Fruit fly (Drosophila melanogaster) whole organism, embryonic: ENCODE measurements around the gene Hrs.

Experiments
- ATbp ChIP-seq: fragments of 200-800 bp; sonication (Bioruptor generic); optimal IDR thresholded peaks from 2 replicates; lab custom pipeline; 2017; ENCODE audit warnings: missing biosample characterization, mild to moderate bottlenecking, missing genetic modification characterization, missing genetic modification reagents
- Awh ChIP-seq: fragments of 200-800 bp; sonication (Bioruptor generic); IDR thresholded peaks from 2 replicates; pipeline ENCODE4, ENCODE4 v1.3.6; 2022; ENCODE audit warnings: missing biosample characterization, missing genetic modification characterization
- CG1603 ChIP-seq: fragments of 200-800 bp; sonication (Bioruptor generic); optimal IDR thresholded peaks from 2 replicates; lab custom pipeline; 2019; ENCODE audit warnings: missing biosample characterization, mild to moderate bottlenecking, missing genetic modification characterization, moderate library complexity
- CG17328 ChIP-seq: fragments of 200-800 bp; sonication (Bioruptor generic); IDR thresholded peaks from 2 replicates; pipeline ENCODE4 v1.3.6; 2022; ENCODE audit warnings: missing biosample characterization, missing genetic modification characterization
- CG17802 ChIP-seq: fragments of 200-800 bp; sonication (Bioruptor generic); optimal IDR thresholded peaks from 2 replicates; lab custom pipeline; 2018; ENCODE audit warnings: missing biosample characterization, mild to moderate bottlenecking, missing genetic modification characterization, moderate library complexity
- CG17912 ChIP-seq: fragments of 200-800 bp; sonication (Bioruptor generic); optimal IDR thresholded peaks from 2 replicates; lab custom pipeline; 2018; ENCODE audit warnings: missing biosample characterization, mild to moderate bottlenecking, missing genetic modification characterization
- CG2202 ChIP-seq: fragments of 200-800 bp; sonication (Bioruptor generic); optimal IDR thresholded peaks from 2 replicates; lab custom pipeline; 2018; ENCODE audit warnings: missing biosample characterization, mild to moderate bottlenecking, missing genetic modification characterization
- CG31224 ChIP-seq: fragments of 200-800 bp; sonication (Bioruptor generic); IDR thresholded peaks from 2 replicates; pipeline ENCODE4 v1.3.6; 2022; ENCODE audit warnings: missing biosample characterization, missing genetic modification characterization
- CG3838 ChIP-seq: fragments of 200-800 bp; sonication (Bioruptor generic); optimal IDR thresholded peaks from 3 replicates; lab custom pipeline; 2016; ENCODE audit warnings: missing biosample characterization, missing genetic modification characterization
- CG4328 ChIP-seq: fragments of 200-800 bp; sonication (Bioruptor generic); optimal IDR thresholded peaks from 3 replicates; lab custom pipeline; 2017; ENCODE audit warnings: missing biosample characterization, missing genetic modification reagents, missing genetic modification characterization
- CG6689 ChIP-seq: fragments of 200-800 bp; sonication (Bioruptor generic); IDR thresholded peaks from 2 replicates; pipeline ENCODE4 v1.3.6; 2022; ENCODE audit warnings: missing biosample characterization, missing genetic modification characterization
- CG7372 ChIP-seq: fragments of 200-800 bp; sonication (Bioruptor generic); IDR thresholded peaks from 2 replicates; pipeline ENCODE4 v1.3.6; 2022; ENCODE audit warnings: missing biosample characterization, missing genetic modification characterization
- CG9215 ChIP-seq: fragments of 200-800 bp; sonication (Bioruptor generic); IDR thresholded peaks from 2 replicates; pipeline ENCODE4 v1.3.6; 2022; ENCODE audit warnings: missing biosample characterization, missing genetic modification characterization
- CG9876 ChIP-seq: fragments of 200-800 bp; sonication (Bioruptor generic); optimal IDR thresholded peaks from 2 replicates; lab custom pipeline; 2016; ENCODE audit warnings: missing biosample characterization, missing genetic modification characterization
- D ChIP-seq, 2 experiments: fragments of 200-800 bp in 1 of 2; fragments of >200 bp in 1 of 2; sonication (Bioruptor generic) in 1 of 2; optimal IDR thresholded peaks; 2 replicates in 1 of 2; 3 replicates in 1 of 2; lab custom pipeline; 2017; ENCODE audit warnings: mild to moderate bottlenecking in 1 of 2, missing biosample characterization in 1 of 2, missing genetic modification characterization in 1 of 2, missing genetic modification reagents in 1 of 2
- Dek ChIP-seq: fragments of 200-800 bp; sonication (Bioruptor generic); optimal IDR thresholded peaks from 3 replicates; lab custom pipeline; 2019; ENCODE audit warnings: missing biosample characterization, mild to moderate bottlenecking, missing genetic modification characterization, moderate library complexity
- Dfd ChIP-seq, 2 experiments: fragments of >200 bp; optimal IDR thresholded peaks; 2 replicates each; lab custom pipeline; 2017; ENCODE audit warnings: missing biosample characterization in 2 of 2, missing genetic modification characterization in 2 of 2
- H15 ChIP-seq: fragments of 200-800 bp; sonication (Bioruptor generic); IDR thresholded peaks from 3 replicates; pipeline ENCODE4 v1.3.6; 2022; ENCODE audit warnings: missing biosample characterization, missing genetic modification characterization
- Hand ChIP-seq: fragments of 200-800 bp; sonication (Bioruptor generic); optimal IDR thresholded peaks from 2 replicates; lab custom pipeline; 2017; ENCODE audit warnings: mild to moderate bottlenecking, missing biosample characterization, missing genetic modification reagents, missing genetic modification characterization
- NFAT ChIP-seq: fragments of 200-800 bp; sonication (Bioruptor generic); IDR thresholded peaks from 2 replicates; pipeline ENCODE4 v1.3.6; 2022; ENCODE audit warnings: missing biosample characterization, missing genetic modification characterization
- Oli ChIP-seq: fragments of 200-800 bp; sonication (Bioruptor generic); optimal IDR thresholded peaks from 2 replicates; lab custom pipeline; 2018; ENCODE audit warnings: missing biosample characterization, mild to moderate bottlenecking, missing genetic modification characterization, moderate library complexity
- Optix ChIP-seq: fragments of 200-800 bp; sonication (Bioruptor generic); IDR thresholded peaks from 3 replicates; pipeline ENCODE4 v1.3.6; 2022; ENCODE audit warnings: missing biosample characterization, missing genetic modification characterization
- Ptx1 ChIP-seq: fragments of 200-800 bp; sonication (Bioruptor generic); IDR thresholded peaks from 2 replicates; pipeline ENCODE4 v1.3.6; 2022; ENCODE audit warnings: missing biosample characterization, missing genetic modification characterization
- ash1 ChIP-seq: fragments of 200-800 bp; sonication (Bioruptor generic); optimal IDR thresholded peaks from 2 replicates; lab custom pipeline; 2018; ENCODE audit warnings: missing biosample characterization, mild to moderate bottlenecking, missing genetic modification characterization
- croc ChIP-seq: fragments of 200-800 bp; sonication (Bioruptor generic); conservative IDR thresholded peaks from 3 replicates; pipeline ENCODE4 v1.3.6; 2022; ENCODE audit warnings: missing biosample characterization, missing genetic modification characterization
- crol ChIP-seq: fragments of 200-800 bp; sonication (Bioruptor generic); IDR thresholded peaks from 2 replicates; pipeline ENCODE4 v1.3.6; 2022; ENCODE audit warnings: missing biosample characterization, missing genetic modification characterization
- cwo ChIP-seq: fragments of 200-800 bp; sonication (Bioruptor generic); optimal IDR thresholded peaks from 3 replicates; lab custom pipeline; 2017; ENCODE audit warnings: missing biosample characterization, missing genetic modification characterization, mild to moderate bottlenecking, moderate library complexity, missing genetic modification reagents
- dimm ChIP-seq: fragments of 200-800 bp; sonication (Bioruptor generic); IDR thresholded peaks from 2 replicates; pipeline ENCODE4 v1.3.6; 2022; ENCODE audit warnings: missing biosample characterization, missing genetic modification characterization
- ems ChIP-seq: fragments of 200-800 bp; sonication (Bioruptor generic); optimal IDR thresholded peaks from 3 replicates; lab custom pipeline; 2016; ENCODE audit warnings: missing biosample characterization, missing genetic modification characterization
- fd96Cb ChIP-seq: fragments of 200-800 bp; sonication (Bioruptor generic); optimal IDR thresholded peaks from 2 replicates; lab custom pipeline; 2018; ENCODE audit warnings: missing biosample characterization, mild to moderate bottlenecking, missing genetic modification characterization, moderate library complexity
- gfzf ChIP-seq: fragments of 200-800 bp; sonication (Bioruptor generic); optimal IDR thresholded peaks from 2 replicates; lab custom pipeline; 2016; ENCODE audit warnings: missing biosample characterization, mild to moderate bottlenecking, missing genetic modification characterization, moderate library complexity
- grn ChIP-seq: fragments of 200-800 bp; sonication (Bioruptor generic); optimal IDR thresholded peaks from 3 replicates; lab custom pipeline; 2017; ENCODE audit warnings: missing biosample characterization, missing genetic modification characterization
- gsb-n ChIP-seq: fragments of 200-800 bp; sonication (Bioruptor generic); optimal IDR thresholded peaks from 3 replicates; lab custom pipeline; 2018; ENCODE audit warnings: missing biosample characterization, mild to moderate bottlenecking, missing genetic modification characterization
- gt ChIP-seq: fragments of 200-800 bp; sonication (Bioruptor generic); IDR thresholded peaks from 2 replicates; pipeline ENCODE4 v1.3.6; 2022; ENCODE audit warnings: missing biosample characterization, missing genetic modification characterization
- h ChIP-seq: fragments of >200 bp; optimal IDR thresholded peaks from 2 replicates; lab custom pipeline; 2017
- knrl ChIP-seq: fragments of 200-800 bp; sonication (Bioruptor generic); IDR thresholded peaks from 3 replicates; pipeline ENCODE4 v1.3.6; 2022; ENCODE audit warnings: missing biosample characterization, missing genetic modification characterization; ENCODE audit not compliant: partially characterized antibody
- lola ChIP-seq, 3 experiments: fragments of >200 bp in 2 of 3; fragments of 200-800 bp in 1 of 3; sonication (Bioruptor generic) in 1 of 3; optimal IDR thresholded peaks; 2 replicates each; lab custom pipeline; 2017 to 2019; ENCODE audit warnings: missing biosample characterization in 3 of 3, missing genetic modification characterization in 3 of 3, mild to moderate bottlenecking in 1 of 3, moderate library complexity in 1 of 3
- otp ChIP-seq: fragments of 200-800 bp; sonication (Bioruptor generic); IDR thresholded peaks from 3 replicates; pipeline ENCODE4, ENCODE4 v1.3.6; 2022; ENCODE audit warnings: missing biosample characterization, missing genetic modification characterization
- pho ChIP-seq: fragments of 200-800 bp; sonication (Bioruptor generic); optimal IDR thresholded peaks from 2 replicates; lab custom pipeline; 2016; ENCODE audit warnings: missing biosample characterization, missing genetic modification characterization
- phol ChIP-seq: fragments of 200-800 bp; sonication (Bioruptor generic); optimal IDR thresholded peaks from 3 replicates; lab custom pipeline; 2018; ENCODE audit warnings: missing biosample characterization, mild to moderate bottlenecking, missing genetic modification characterization, moderate library complexity
- psq ChIP-seq: fragments of 200-800 bp; sonication (Bioruptor generic); optimal IDR thresholded peaks from 2 replicates; lab custom pipeline; 2017; ENCODE audit warnings: missing biosample characterization, missing genetic modification characterization
- sima ChIP-seq: fragments of 200-800 bp; sonication (Bioruptor generic); optimal IDR thresholded peaks from 2 replicates; lab custom pipeline; 2016; ENCODE audit warnings: missing biosample characterization, missing genetic modification characterization
- sna ChIP-seq: fragments of 200-800 bp; sonication (Bioruptor generic); IDR thresholded peaks from 2 replicates; pipeline ENCODE4 v1.3.6; 2022; ENCODE audit warnings: missing biosample characterization, missing genetic modification characterization; ENCODE audit not compliant: partially characterized antibody
- sqz ChIP-seq: fragments of 200-800 bp; sonication (Bioruptor generic); optimal IDR thresholded peaks from 3 replicates; lab custom pipeline; 2018; ENCODE audit warnings: missing biosample characterization, mild to moderate bottlenecking, missing genetic modification characterization
- tap ChIP-seq: fragments of 200-800 bp; optimal IDR thresholded peaks from 3 replicates; lab custom pipeline; 2019; ENCODE audit warnings: missing biosample characterization, mild to moderate bottlenecking, missing genetic modification characterization, moderate library complexity
- tgo ChIP-seq: fragments of 200-800 bp; sonication (Bioruptor generic); IDR thresholded peaks from 3 replicates; pipeline ENCODE4 v1.3.6; 2022; ENCODE audit warnings: missing biosample characterization, missing genetic modification characterization
- unpg ChIP-seq: fragments of 200-800 bp; sonication (Bioruptor generic); optimal IDR thresholded peaks from 3 replicates; lab custom pipeline; 2018; ENCODE audit warnings: missing biosample characterization, mild to moderate bottlenecking, missing genetic modification characterization, moderate library complexity
- vfl ChIP-seq: fragments of 200-800 bp; sonication (Bioruptor generic); optimal IDR thresholded peaks from 2 replicates; lab custom pipeline; 2016; ENCODE audit warnings: missing biosample characterization, missing genetic modification characterization
- vnd ChIP-seq: fragments of 200-800 bp; sonication (Bioruptor generic); IDR thresholded peaks from 3 replicates; pipeline ENCODE4 v1.3.6; 2022; ENCODE audit warnings: missing biosample characterization, missing genetic modification characterization; ENCODE audit not compliant: partially characterized antibody
- yki ChIP-seq: fragments of >200 bp; optimal IDR thresholded peaks from 3 replicates; lab custom pipeline; 2018

Hrs gene

dm6 chr2L:2769476-2770185, 29.8 kb downstream of the Hrs start, which contains the start of the genes colt and HINT1 (continued):
- TF ChIP-seq unpg (GFP tag; lab: Kevin White, UChicago) (no peak), fd96Cb (tag; lab: Kevin White, UChicago) (no peak), gt (GFP tag; lab: Robert Waterston, UW) (no peak), vfl (no peak), yki (lab: Kevin White, UChicago) (no peak), phol (tag; lab: Kevin White, UChicago) (peak; percentile 34), CG9876 (GFP tag; lab: Kevin White, UChicago) (no peak), gfzf (GFP tag; lab: Kevin White, UChicago) (peak; percentile 91), CG17328 (GFP tag; lab: Robert Waterston, UW) (no peak), ash1 (GFP tag; lab: Kevin White, UChicago) (no peak), D (optimal IDR thresholded peaks at IDR 0.05; lab: Kevin White, UChicago) (no peak), D (GFP tag; optimal IDR thresholded peaks at IDR 0.05; lab: Kevin White, UChicago) (no peak), Dfd (GFP tag; optimal IDR thresholded peaks at IDR 0.05; lab: Kevin White, UChicago) (no peak), otp (GFP tag; lab: Robert Waterston, UW) (no peak), ATbp (GFP tag; lab: Kevin White, UChicago) (no peak), CG9215 (no peak), Hand (no peak), tap (tag; lab: Kevin White, UChicago) (peak; percentile 15), pho (GFP tag; lab: Kevin White, UChicago) (peak; percentile 18), CG2202 (tag; lab: Kevin White, UChicago) (no peak), ems (GFP tag; lab: Kevin White, UChicago) (peak; percentile 25), Dek (tag; lab: Kevin White, UChicago) (peak; percentile 27), psq (GFP tag; lab: Kevin White, UChicago) (no peak), Optix (GFP tag; lab: Robert Waterston, UW) (no peak), CG4328 (no peak), CG3838 (GFP tag; lab: Kevin White, UChicago) (no peak), CG7372 (GFP tag; lab: Robert Waterston, UW) (no peak), CG17912 (GFP tag; lab: Kevin White, UChicago) (no peak), h (lab: Kevin White, UChicago) (no peak), CG31224 (no peak), H15 (no peak), cwo (GFP tag; lab: Kevin White, UChicago) (no peak), lola (GFP tag; optimal IDR thresholded peaks at IDR 0.05; lab: Kevin White, UChicago) (no peak), gsb-n (tag; lab: Kevin White, UChicago) (peak; percentile 28), vnd (GFP tag; lab: Robert Waterston, UW) (no peak), dimm (GFP tag; lab: Robert Waterston, UW) (no peak), CG1603 (tag; lab: Kevin White, UChicago) (peak; percentile 66), grn (peak; percentile 64), tgo (GFP tag; lab: Robert Waterston, UW) (no peak), sna (GFP tag; lab: Robert Waterston, UW) (no peak), Oli (tag; lab: Kevin White, UChicago) (no peak), sqz (GFP tag; lab: Kevin White, UChicago) (peak; percentile 33), sima (no peak), NFAT (peak; percentile 51; the same call in 1 of the 2 replicates), crol (GFP tag; lab: Robert Waterston, UW) (no peak), CG17802 (tag; lab: Kevin White, UChicago) (no peak), Ptx1 (GFP tag; lab: Robert Waterston, UW) (no peak), Awh (GFP tag; lab: Robert Waterston, UW) (no peak), knrl (GFP tag; lab: Robert Waterston, UW) (peak; percentile 36; the same call in 1 of the 3 replicates), CG6689 (peak; percentile 18; the same call in 1 of the 2 replicates), croc (GFP tag; lab: Robert Waterston, UW) (no peak)
